Worm (Caenorhabditis elegans) whole organism, L4 larva: Measurements from ENCODE around the gene R03E9.2.

Experiments used
- F26F4.8 ChIP-seq: fragments of 200-800 bp; sonication (Bioruptor generic); conservative IDR thresholded peaks from 2 replicates; pipeline ENCODE4 v1.3.6; 2022; ENCODE audit warnings: missing genetic modification characterization, missing compliant biosample characterization
- F37D6.2 ChIP-seq: sonication (generic microtip); optimal IDR thresholded peaks from 2 replicates; lab custom pipeline; 2016; ENCODE audit warnings: mild to moderate bottlenecking, missing genetic modification characterization, missing compliant biosample characterization
- T20F7.1 ChIP-seq: fragments of 200-800 bp; sonication (Bioruptor generic); optimal IDR thresholded peaks from 2 replicates; lab custom pipeline; 2018; ENCODE audit warnings: mild to moderate bottlenecking, missing genetic modification characterization, missing compliant biosample characterization
- T26A8.4 ChIP-seq: fragments of 200-800 bp; sonication (Bioruptor generic); IDR thresholded peaks from 2 replicates; pipeline ENCODE4 v1.3.6; 2022; ENCODE audit warnings: missing genetic modification characterization, missing compliant biosample characterization
- Y75B8A.6 ChIP-seq: fragments of 200-800 bp; sonication (Bioruptor generic); IDR thresholded peaks from 2 replicates; pipeline ENCODE4 v1.3.6; 2022; ENCODE audit warnings: missing genetic modification reagents, missing genetic modification characterization, missing compliant biosample characterization
- ZK546.5 ChIP-seq, 2 experiments: sonication (generic microtip); optimal IDR thresholded peaks; 2 replicates each; lab custom pipeline; 2017; ENCODE audit warnings: missing biosample characterization in 2 of 2, missing genetic modification characterization in 2 of 2
- aha-1 ChIP-seq: fragments of 150-350 bp; peaks from one replicate; lab custom pipeline; 2014; ENCODE audit warnings: missing biosample characterization, missing genetic modification characterization
- aly-2 ChIP-seq: sonication (generic microtip); optimal IDR thresholded peaks from 2 replicates; lab custom pipeline; 2018; ENCODE audit warnings: missing biosample characterization, missing genetic modification characterization
- ceh-32 ChIP-seq: sonication (generic microtip); optimal IDR thresholded peaks from 2 replicates; lab custom pipeline; 2016; ENCODE audit warnings: mild to moderate bottlenecking, missing genetic modification characterization, missing compliant biosample characterization; ENCODE audit not compliant: poor library complexity
- ceh-82 ChIP-seq: sonication (generic microtip); optimal IDR thresholded peaks from 2 replicates; lab custom pipeline; 2017; ENCODE audit warnings: missing biosample characterization, missing genetic modification characterization
- ces-1 ChIP-seq: fragments of 150-350 bp; sonication (generic microtip); optimal IDR thresholded peaks from 4 replicates; lab custom pipeline; 2014; ENCODE audit warnings: missing biosample characterization, missing genetic modification reagents, missing genetic modification characterization
- cey-2 ChIP-seq: sonication (generic microtip); optimal IDR thresholded peaks from 3 replicates; lab custom pipeline; 2017; ENCODE audit warnings: missing genetic modification characterization, mild to moderate bottlenecking, missing compliant biosample characterization, antibody characterized with exemption, borderline replicate concordance; ENCODE audit not compliant: insufficient read depth
- dmd-6 ChIP-seq: fragments of 200-800 bp; sonication (Bioruptor generic); IDR thresholded peaks from 2 replicates; pipeline ENCODE4 v1.3.6; 2022; ENCODE audit warnings: missing genetic modification reagents, missing genetic modification characterization, missing compliant biosample characterization
- duxl-1 ChIP-seq: sonication (generic microtip); optimal IDR thresholded peaks from 2 replicates; lab custom pipeline; 2016; ENCODE audit warnings: mild to moderate bottlenecking, missing genetic modification characterization, moderate library complexity, missing compliant biosample characterization; ENCODE audit not compliant: poor library complexity
- dve-1 ChIP-seq: sonication (generic microtip); optimal IDR thresholded peaks from 2 replicates; lab custom pipeline; 2017; ENCODE audit warnings: antibody characterized with exemption, mild to moderate bottlenecking, missing genetic modification characterization, missing compliant biosample characterization; ENCODE audit not compliant: insufficient read depth
- fkh-10 ChIP-seq: fragments of 150-350 bp; optimal IDR thresholded peaks from 2 replicates; lab custom pipeline; 2014; ENCODE audit warnings: missing biosample characterization, missing genetic modification reagents, missing genetic modification characterization
- fos-1 ChIP-seq: fragments of 150-350 bp; optimal IDR thresholded peaks from 2 replicates; lab custom pipeline; 2014; ENCODE audit warnings: missing biosample characterization, missing genetic modification characterization
- hif-1 ChIP-seq, 2 experiments: sonication (generic microtip); optimal IDR thresholded peaks; 2 replicates each; lab custom pipeline; 2016 to 2017; ENCODE audit warnings: missing compliant biosample characterization in 2 of 2, missing genetic modification characterization in 2 of 2, missing genetic modification reagents in 2 of 2, missing genotype in 2 of 2, mild to moderate bottlenecking in 1 of 2
- hmg-1.1 ChIP-seq: fragments of 200-800 bp; sonication (Bioruptor generic); IDR thresholded peaks from 2 replicates; pipeline ENCODE4 v1.3.6; 2022; ENCODE audit warnings: missing genetic modification reagents, missing genetic modification characterization, missing compliant biosample characterization
- jun-1 ChIP-seq: fragments of 150-350 bp; optimal IDR thresholded peaks from 2 replicates; lab custom pipeline; 2014; ENCODE audit warnings: missing biosample characterization, missing genetic modification reagents, missing genetic modification characterization
- lin-1 ChIP-seq: fragments of 200-800 bp; sonication (Bioruptor generic); IDR thresholded peaks from 2 replicates; pipeline ENCODE4 v1.3.6; 2022; ENCODE audit warnings: missing genetic modification reagents, missing genetic modification characterization, missing compliant biosample characterization
- lin-29 ChIP-seq: fragments of 200-800 bp; sonication (Bioruptor generic); IDR thresholded peaks from 2 replicates; pipeline ENCODE4 v1.3.6; 2022; ENCODE audit warnings: missing genetic modification reagents, missing genetic modification characterization, missing compliant biosample characterization
- lir-3 ChIP-seq: sonication (generic microtip); optimal IDR thresholded peaks from 2 replicates; lab custom pipeline; 2016; ENCODE audit warnings: mild to moderate bottlenecking, missing genetic modification characterization, missing compliant biosample characterization
- lsy-2 ChIP-seq, 2 experiments: fragments of 150-350 bp in 1 of 2; sonication (generic microtip) in 1 of 2; optimal IDR thresholded peaks; 2 replicates each; lab custom pipeline; 2014 to 2017; ENCODE audit warnings: missing biosample characterization in 2 of 2, missing genetic modification characterization in 2 of 2
- mdl-1 ChIP-seq, 2 experiments: fragments of 150-350 bp in 1 of 2; sonication (generic microtip) in 1 of 2; optimal IDR thresholded peaks; 2 replicates each; lab custom pipeline; 2014 to 2017; ENCODE audit warnings: missing biosample characterization in 2 of 2, missing genetic modification characterization in 2 of 2
- nhr-102 ChIP-seq: sonication (generic microtip); optimal IDR thresholded peaks from 2 replicates; lab custom pipeline; 2016; ENCODE audit warnings: mild to moderate bottlenecking, missing genetic modification characterization, moderate library complexity, missing compliant biosample characterization
- nhr-28 ChIP-seq: fragments of 150-350 bp; optimal IDR thresholded peaks from 2 replicates; lab custom pipeline; 2014; ENCODE audit warnings: missing biosample characterization, missing genetic modification characterization
- nhr-41 ChIP-seq: fragments of 200-800 bp; sonication (Bioruptor generic); IDR thresholded peaks from 2 replicates; pipeline ENCODE4 v1.3.6; 2022; ENCODE audit warnings: missing genetic modification reagents, missing genetic modification characterization, missing compliant biosample characterization
- nhr-42 ChIP-seq: fragments of 200-800 bp; sonication (Bioruptor generic); IDR thresholded peaks from 2 replicates; pipeline ENCODE4 v1.3.6; 2022; ENCODE audit warnings: missing genetic modification characterization, missing compliant biosample characterization
- nhr-48 ChIP-seq: sonication (generic microtip); optimal IDR thresholded peaks from 2 replicates; lab custom pipeline; 2016; ENCODE audit warnings: mild to moderate bottlenecking, missing genetic modification characterization, missing compliant biosample characterization
- nhr-6 ChIP-seq: fragments of 150-350 bp; optimal IDR thresholded peaks from 2 replicates; lab custom pipeline; 2014; ENCODE audit warnings: missing biosample characterization, missing genetic modification characterization
- nhr-77 ChIP-seq: fragments of 150-350 bp; optimal IDR thresholded peaks from 2 replicates; lab custom pipeline; 2014; ENCODE audit warnings: missing biosample characterization, missing genetic modification characterization
- pha-4 ChIP-seq, 2 experiments: fragments of 150-350 bp in 1 of 2; fragments of 200-800 bp in 1 of 2; sonication (Bioruptor generic) in 1 of 2; IDR thresholded peaks in 1 of 2; optimal IDR thresholded peaks in 1 of 2; 2 replicates each; pipeline versions ENCODE4 v1.3.6 to Lab custom; 2014 to 2022; ENCODE audit warnings: missing genetic modification characterization in 2 of 2, missing genetic modification reagents in 2 of 2, missing biosample characterization in 1 of 2, missing compliant biosample characterization in 1 of 2
- saeg-2 ChIP-seq: fragments of 200-800 bp; sonication (Bioruptor generic); IDR thresholded peaks from 2 replicates; pipeline ENCODE4 v1.3.6; 2022; ENCODE audit warnings: missing genetic modification reagents, missing genetic modification characterization, missing compliant biosample characterization
- tag-97 ChIP-seq: fragments of 200-800 bp; sonication (Bioruptor generic); IDR thresholded peaks from 2 replicates; pipeline ENCODE4 v1.3.6; 2022; ENCODE audit warnings: missing genetic modification characterization, missing compliant biosample characterization
- unc-130 ChIP-seq: sonication (generic microtip); optimal IDR thresholded peaks from 2 replicates; lab custom pipeline; 2016; ENCODE audit warnings: missing genetic modification reagents, missing genetic modification characterization, missing compliant biosample characterization
- unc-39 ChIP-seq: sonication (generic microtip); optimal IDR thresholded peaks from 2 replicates; lab custom pipeline; 2017; ENCODE audit warnings: missing biosample characterization, missing genetic modification characterization
- unc-62 ChIP-seq, 3 experiments: fragments of 150-350 bp in 1 of 3; sonication (generic microtip); optimal IDR thresholded peaks in 2 of 3; peaks in 1 of 3; 1 replicate in 1 of 3; 2 replicates in 2 of 3; lab custom pipeline; 2014 to 2017; ENCODE audit warnings: missing biosample characterization in 3 of 3, missing genetic modification characterization in 3 of 3, missing genetic modification reagents in 3 of 3, missing genotype in 1 of 3
- vab-7 ChIP-seq: fragments of 200-800 bp; sonication (Bioruptor generic); IDR thresholded peaks from 2 replicates; pipeline ENCODE4 v1.3.6; 2022; ENCODE audit warnings: missing genetic modification reagents, missing genetic modification characterization, missing compliant biosample characterization
- zag-1 ChIP-seq: fragments of 150-350 bp; optimal IDR thresholded peaks from 2 replicates; lab custom pipeline; 2014; ENCODE audit warnings: missing biosample characterization, missing genetic modification characterization
- ztf-11 ChIP-seq: fragments of 150-350 bp; optimal IDR thresholded peaks from 2 replicates; lab custom pipeline; 2014; ENCODE audit warnings: missing biosample characterization, missing genetic modification characterization

Gene R03E9.2

ce11 chrX:6739034-6740008, 6.2 kb upstream of the R03E9.2 start (continued):
- TF ChIP-seq aha-1 (tag; lab: Kevin White, UChicago) (peak; percentile 95), lsy-2 (tag; optimal IDR thresholded peaks at IDR 0.05; lab: Kevin White, UChicago) (peak in 1 of 2 experiments; percentile 42), fkh-10 (GFP tag; lab: Kevin White, UChicago) (no peak), dve-1 (tag; lab: Kevin White, UChicago) (peak; percentile 61), dmd-6 (peak; percentile 63), nhr-48 (tag; lab: Kevin White, UChicago) (peak; percentile 83), nhr-102 (tag; lab: Kevin White, UChicago) (peak; percentile 7), ceh-82 (tag; lab: Kevin White, UChicago) (no peak), mdl-1 (tag; optimal IDR thresholded peaks at IDR 0.05; lab: Kevin White, UChicago) (peak; percentile 96 to 97), hif-1 (tag; optimal IDR thresholded peaks at IDR 0.05; lab: Kevin White, UChicago) (peak in 1 of 2 experiments; percentile 71)

ce11 chrX:6738535-6738934, 5.4 kb upstream of the R03E9.2 start:
- TF ChIP-seq T26A8.4 (no peak), unc-130 (GFP tag; lab: Kevin White, UChicago) (no peak), dve-1 (tag; lab: Kevin White, UChicago) (peak; percentile 10), nhr-28 (peak; percentile 0), dmd-6 (0 out of 2 replicates have a peak, but pooled peaks have one; percentile 31), zag-1 (no peak), hmg-1.1 (GFP tag; lab: Robert Waterston, UW) (0 out of 2 replicates have a peak, but pooled peaks have one; percentile 16), unc-62 (GFP tag; optimal IDR thresholded peaks at IDR 0.05 in 1 of 2; lab: Kevin White, UChicago) (peak in 1 of 2 experiments; percentile 72), unc-62 (tag; optimal IDR thresholded peaks at IDR 0.05; lab: Kevin White, UChicago) (no peak)

ce11 chrX:6737329-6738008, 4.4 kb upstream of the R03E9.2 start:
- TF ChIP-seq F37D6.2 (tag; lab: Kevin White, UChicago): peak; percentile 61
- TF ChIP-seq Y75B8A.6 (GFP tag; lab: Robert Waterston, UW): no peak
- TF ChIP-seq nhr-48 (tag; lab: Kevin White, UChicago): peak; percentile 99
- TF ChIP-seq nhr-42 (GFP tag; lab: Robert Waterston, UW): peak; percentile 55; the same call in 1 of the 2 replicates
- TF ChIP-seq ZK546.5 (tag; optimal IDR thresholded peaks at IDR 0.05; lab: Kevin White, UChicago): no peak
- TF ChIP-seq zag-1: no peak
- no peak for TF ChIP-seq duxl-1
- peak; percentile 74 for TF ChIP-seq pha-4 (GFP tag; IDR thresholded peaks at IDR 0.05; lab: Robert Waterston, UW)
- TF ChIP-seq pha-4 (tag; optimal IDR thresholded peaks at IDR 0.05; lab: Kevin White, UChicago): peak; percentile 13
- no peak for TF ChIP-seq ceh-82 (tag; lab: Kevin White, UChicago)
- peak; percentile 91 for TF ChIP-seq lin-1
- no peak for TF ChIP-seq fos-1 (tag; lab: Kevin White, UChicago)
- TF ChIP-seq lir-3 (tag; lab: Kevin White, UChicago): peak; percentile 27
- TF ChIP-seq ces-1 (GFP tag; lab: Kevin White, UChicago): no peak
- peak; percentile 91 for TF ChIP-seq dve-1 (tag; lab: Kevin White, UChicago)
- TF ChIP-seq aly-2 (tag; lab: Kevin White, UChicago): no peak
- no peak for TF ChIP-seq ztf-11 (tag; lab: Kevin White, UChicago)
- peak; percentile 91 for TF ChIP-seq cey-2
- peak; percentile 84; the same call in 1 of the 2 replicates for TF ChIP-seq saeg-2 (GFP tag; lab: Robert Waterston, UW)
- TF ChIP-seq nhr-6 (tag; lab: Kevin White, UChicago): peak; percentile 90
- TF ChIP-seq ceh-32 (tag; lab: Kevin White, UChicago): no peak
- no peak for TF ChIP-seq lin-29 (GFP tag; lab: Robert Waterston, UW)
- peak; percentile 65 for TF ChIP-seq T20F7.1
- TF ChIP-seq tag-97 (GFP tag; lab: Robert Waterston, UW): no peak
- TF ChIP-seq nhr-41 (GFP tag; lab: Robert Waterston, UW): no peak
- TF ChIP-seq hif-1 (tag; optimal IDR thresholded peaks at IDR 0.05; lab: Kevin White, UChicago): peak; percentile 77 to 97
- TF ChIP-seq F26F4.8 (GFP tag; lab: Robert Waterston, UW): no peak
- TF ChIP-seq jun-1 (tag; lab: Kevin White, UChicago): no peak
- peak; percentile 64 for TF ChIP-seq nhr-77 (tag; lab: Kevin White, UChicago)
- 0 out of 2 replicates have a peak, but pooled peaks have one; percentile 27 for TF ChIP-seq vab-7 (GFP tag; lab: Robert Waterston, UW)
- TF ChIP-seq hmg-1.1 (GFP tag; lab: Robert Waterston, UW): peak; percentile 73
- TF ChIP-seq unc-39 (tag; lab: Kevin White, UChicago): no peak
